Worm (Caenorhabditis elegans) whole organism, late embryonic: ENCODE data around the gene acr-23.

Source experiments
- lim-6 ChIP-seq: sonication (generic microtip); optimal IDR thresholded peaks from 2 replicates; lab custom pipeline; 2016; ENCODE audit warnings: missing genetic modification characterization, missing compliant biosample characterization
- nfya-1 ChIP-seq: sonication (generic microtip); optimal IDR thresholded peaks from 2 replicates; lab custom pipeline; 2017; ENCODE audit warnings: missing genetic modification characterization, mild to moderate bottlenecking, missing compliant biosample characterization, antibody characterized with exemption, moderate library complexity
- pha-4 ChIP-seq: fragments of 150-350 bp; optimal IDR thresholded peaks from 2 replicates; lab custom pipeline; 2018; ENCODE audit warnings: missing biosample characterization, missing genetic modification reagents, missing genetic modification characterization

DNA sequence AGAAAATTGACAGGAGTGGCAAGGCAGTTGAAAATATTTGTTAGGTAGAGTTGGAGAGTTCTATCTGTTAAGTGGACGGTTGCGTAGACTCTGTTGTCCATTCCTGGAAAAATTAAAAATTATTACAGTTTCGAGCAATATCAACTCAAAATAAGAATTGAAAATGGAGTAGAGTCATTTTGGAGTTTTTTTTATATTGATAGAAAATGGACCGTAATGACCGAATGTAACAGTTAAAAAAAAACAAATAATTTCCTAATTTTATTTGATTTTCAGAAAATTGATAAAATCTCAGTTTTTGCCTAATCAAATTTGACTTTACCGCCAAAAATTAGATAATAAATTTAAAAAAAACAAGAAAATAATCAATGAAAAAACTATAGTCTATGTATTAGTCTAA is 32.4 kb downstream of the acr-23 start, which contains the start of gene F59B1.4:
- TF ChIP-seq pha-4 (tag; lab: Kevin White, UChicago) (no peak), nfya-1 (no peak), lim-6 (tag; lab: Kevin White, UChicago) (no peak)
